Worm (Caenorhabditis elegans): ENCODE data around the gene srh-75.

Gene srh-75

ce11 chrV:11063115-11063514, 6.2 kb upstream of the srh-75 start, which contains the start of gene T04C12.9:
T04C12.9 (minus strand) TSS chrV:11063215.
- TF ChIP-seq nhr-77 (tag; optimal IDR thresholded peaks at IDR 0.05) (no peak), pqm-1 (tag; optimal IDR thresholded peaks at IDR 0.05) (no peak)

ce11 chrV:11061887-11062286, 4.9 kb upstream of the srh-75 start:
- no peak for TF ChIP-seq mdl-1 (tag; optimal IDR thresholded peaks at IDR 0.05)
- TF ChIP-seq lin-14 (GFP tag; optimal IDR thresholded peaks at IDR 0.05), result peak; percentile 62
- TF ChIP-seq nhr-71 (tag; optimal IDR thresholded peaks at IDR 0.05), result peak; percentile 12
- TF ChIP-seq zag-1 (tag; optimal IDR thresholded peaks at IDR 0.05), result no peak
- no peak for TF ChIP-seq tlp-1 (tag; optimal IDR thresholded peaks at IDR 0.05)
- no peak for TF ChIP-seq nhr-237 (tag; optimal IDR thresholded peaks at IDR 0.05)
- no peak for TF ChIP-seq C04F5.9 (tag; optimal IDR thresholded peaks at IDR 0.05)
- peak; percentile 23 for TF ChIP-seq mep-1 (tag; optimal IDR thresholded peaks at IDR 0.05)
- no peak for TF ChIP-seq snpc-4 (tag; optimal IDR thresholded peaks at IDR 0.05)
- TF ChIP-seq grh-1 (GFP tag; IDR thresholded peaks at IDR 0.05), result no peak
- TF ChIP-seq snu-23 (GFP tag; optimal IDR thresholded peaks at IDR 0.05), result peak; percentile 40
- TF ChIP-seq lin-35 (GFP tag; optimal IDR thresholded peaks at IDR 0.05), result peak in 1 of 2 experiments; percentile 15
- TF ChIP-seq ets-5 (GFP tag; IDR thresholded peaks at IDR 0.05), result no peak
- TF ChIP-seq tbx-2 (tag; optimal IDR thresholded peaks at IDR 0.05), result no peak
- TF ChIP-seq blmp-1 (tag; optimal IDR thresholded peaks at IDR 0.05), result peak; percentile 90
- TF ChIP-seq nhr-20 (tag; optimal IDR thresholded peaks at IDR 0.05), result peak; percentile 36
- no peak for TF ChIP-seq ceh-90 (tag; optimal IDR thresholded peaks at IDR 0.05)
- TF ChIP-seq fos-1 (tag; optimal IDR thresholded peaks at IDR 0.05), result no peak
- TF ChIP-seq ztf-11 (tag; optimal IDR thresholded peaks at IDR 0.05), result no peak
- no peak for TF ChIP-seq swsn-7 (tag; optimal IDR thresholded peaks at IDR 0.05)
- TF ChIP-seq lin-15B (tag; optimal IDR thresholded peaks at IDR 0.05), result no peak
- TF ChIP-seq egl-27 (tag; optimal IDR thresholded peaks at IDR 0.05), result no peak
- TF ChIP-seq nhr-85 (tag), result peak; percentile 70
- no peak for TF ChIP-seq alr-1 (tag; optimal IDR thresholded peaks at IDR 0.05; ENCODE audit: borderline replicate concordance)
- TF ChIP-seq ceh-88 (GFP tag; IDR thresholded peaks at IDR 0.05), result no peak
- no peak for TF ChIP-seq aha-1 (tag; optimal IDR thresholded peaks at IDR 0.05)
- TF ChIP-seq nhr-47 (tag; optimal IDR thresholded peaks at IDR 0.05), result no peak
- TF ChIP-seq mef-2 (tag; optimal IDR thresholded peaks at IDR 0.05), result no peak
- TF ChIP-seq rnt-1 (tag; optimal IDR thresholded peaks at IDR 0.05), result no peak

- TF ChIP-seq alr-1 (tag; optimal IDR thresholded peaks at IDR 0.05; ENCODE audit: borderline replicate concordance), result no peak
- TF ChIP-seq ets-5 (GFP tag; IDR thresholded peaks at IDR 0.05), result no peak
- TF ChIP-seq nhr-71 (tag; optimal IDR thresholded peaks at IDR 0.05), result peak; percentile 32
- no peak for TF ChIP-seq nhr-19 (GFP tag; conservative IDR thresholded peaks at IDR 0.05)
- TF ChIP-seq blmp-1 (tag; optimal IDR thresholded peaks at IDR 0.05), result peak; percentile 99
- peak; percentile 66 for TF ChIP-seq nhr-20 (tag; optimal IDR thresholded peaks at IDR 0.05)
- TF ChIP-seq skn-1 (tag; optimal IDR thresholded peaks at IDR 0.05), result peak; percentile 10
- no peak for TF ChIP-seq sox-4 (tag; optimal IDR thresholded peaks at IDR 0.05)
- TF ChIP-seq snu-23 (GFP tag; optimal IDR thresholded peaks at IDR 0.05), result peak; percentile 65
- TF ChIP-seq elt-3 (tag; optimal IDR thresholded peaks at IDR 0.05), result peak in 1 of 6 experiments; percentile 32
- no peak for TF ChIP-seq nhr-47 (tag; optimal IDR thresholded peaks at IDR 0.05)
- no peak for TF ChIP-seq aha-1 (tag; optimal IDR thresholded peaks at IDR 0.05)
- peak; percentile 72 for TF ChIP-seq lin-14 (GFP tag; optimal IDR thresholded peaks at IDR 0.05)
- TF ChIP-seq mep-1 (tag; optimal IDR thresholded peaks at IDR 0.05), result peak; percentile 77
- no peak for TF ChIP-seq efl-3 (GFP tag; optimal IDR thresholded peaks at IDR 0.05)
- TF ChIP-seq dpl-1 (GFP tag; optimal IDR thresholded peaks at IDR 0.05), result no peak
- peak; percentile 8 for TF ChIP-seq C16A3.4 (tag; optimal IDR thresholded peaks at IDR 0.05)
- TF ChIP-seq hlh-17 (GFP tag; optimal IDR thresholded peaks at IDR 0.05; ENCODE audit: borderline replicate concordance), result no peak
- peak in 1 of 2 experiments; percentile 19 for TF ChIP-seq lin-35 (GFP tag; optimal IDR thresholded peaks at IDR 0.05)
- peak in 1 of 2 experiments; percentile 43 for TF ChIP-seq mdl-1 (tag; optimal IDR thresholded peaks at IDR 0.05)
- no peak for TF ChIP-seq efl-1 (optimal IDR thresholded peaks at IDR 0.05)
- TF ChIP-seq efl-1 (GFP tag; optimal IDR thresholded peaks at IDR 0.05 in 1 of 2), result peak in 1 of 2 experiments; percentile 64
- no peak for TF ChIP-seq elt-2 (tag; optimal IDR thresholded peaks at IDR 0.05)
- peak in 1 of 2 experiments; percentile 30 for TF ChIP-seq lsy-2 (tag; optimal IDR thresholded peaks at IDR 0.05)
- TF ChIP-seq nhr-85 (tag), result peak; percentile 85
Observed at ce11 chrV:11060239-11060984, 3.5 kb upstream of the srh-75 start, which contains the start of gene T04C12.11. T04C12.11 (minus strand) TSS chrV:11060289.
